Worm (Caenorhabditis elegans) whole organism, mixed stage, embryonic: ENCODE measurements around the gene bus-18.

Experiments
- M03D4.4 ChIP-seq: sonication (generic microtip); optimal IDR thresholded peaks from 2 replicates; lab custom pipeline; 2017; ENCODE audit warnings: mild to moderate bottlenecking, missing genetic modification characterization, missing compliant biosample characterization
- bed-3 ChIP-seq: fragments of 200-800 bp; sonication (Bioruptor generic); optimal IDR thresholded peaks from 3 replicates; lab custom pipeline; 2018; ENCODE audit warnings: mild to moderate bottlenecking, missing genetic modification characterization, moderate library complexity, missing compliant biosample characterization
- blmp-1 ChIP-seq: fragments of 150-350 bp; optimal IDR thresholded peaks from 2 replicates; lab custom pipeline; 2014; ENCODE audit warnings: missing biosample characterization, missing genetic modification characterization
- ceh-39 ChIP-seq: fragments of 150-350 bp; optimal IDR thresholded peaks from 2 replicates; lab custom pipeline; 2014; ENCODE audit warnings: missing biosample characterization, missing genetic modification characterization
- ceh-43 ChIP-seq: fragments of 200-800 bp; sonication (Bioruptor generic); optimal IDR thresholded peaks from 2 replicates; lab custom pipeline; 2018; ENCODE audit warnings: mild to moderate bottlenecking, missing genetic modification characterization, moderate library complexity, missing compliant biosample characterization
- ces-1 ChIP-seq: fragments of 150-350 bp; optimal IDR thresholded peaks from 2 replicates; lab custom pipeline; 2014; ENCODE audit warnings: missing biosample characterization, missing genetic modification reagents, missing genetic modification characterization
- cnd-1 ChIP-seq: fragments of 200-800 bp; sonication (Bioruptor generic); optimal IDR thresholded peaks from 2 replicates; lab custom pipeline; 2018; ENCODE audit warnings: mild to moderate bottlenecking, missing genetic modification characterization, missing compliant biosample characterization
- drap-1 ChIP-seq: fragments of 200-800 bp; sonication (Bioruptor generic); optimal IDR thresholded peaks from 3 replicates; lab custom pipeline; 2018; ENCODE audit warnings: mild to moderate bottlenecking, missing genetic modification characterization, missing compliant biosample characterization
- elt-1 ChIP-seq: sonication (generic microtip); optimal IDR thresholded peaks from 2 replicates; lab custom pipeline; 2017; ENCODE audit warnings: missing genetic modification characterization, mild to moderate bottlenecking, missing compliant biosample characterization, antibody characterized with exemption, moderate library complexity, borderline replicate concordance; ENCODE audit not compliant: insufficient read depth
- elt-3 ChIP-seq: fragments of 150-350 bp; optimal IDR thresholded peaks from 2 replicates; lab custom pipeline; 2014; ENCODE audit warnings: missing biosample characterization, missing genetic modification characterization
- flh-1 ChIP-seq: fragments of 200-800 bp; sonication (Bioruptor generic); optimal IDR thresholded peaks from 2 replicates; lab custom pipeline; 2018; ENCODE audit warnings: mild to moderate bottlenecking, missing genetic modification characterization, moderate library complexity, missing compliant biosample characterization
- ham-2 ChIP-seq: fragments of 200-800 bp; sonication (Bioruptor generic); optimal IDR thresholded peaks from 2 replicates; lab custom pipeline; 2018; ENCODE audit warnings: mild to moderate bottlenecking, missing genetic modification characterization, missing compliant biosample characterization
- hlh-1 ChIP-seq: fragments of 150-350 bp; optimal IDR thresholded peaks from 2 replicates; lab custom pipeline; 2014; ENCODE audit warnings: missing biosample characterization, missing genetic modification reagents, missing genetic modification characterization
- lin-13 ChIP-seq: fragments of 150-350 bp; optimal IDR thresholded peaks from 2 replicates; lab custom pipeline; 2014; ENCODE audit warnings: missing biosample characterization, missing genetic modification characterization
- lin-32 ChIP-seq: fragments of 200-800 bp; sonication (Bioruptor generic); optimal IDR thresholded peaks from 2 replicates; lab custom pipeline; 2018; ENCODE audit warnings: mild to moderate bottlenecking, missing genetic modification characterization, missing compliant biosample characterization
- lsy-2 ChIP-seq: fragments of 150-350 bp; optimal IDR thresholded peaks from 2 replicates; lab custom pipeline; 2014; ENCODE audit warnings: missing biosample characterization, missing genetic modification characterization
- mab-5 ChIP-seq: fragments of 150-350 bp; optimal IDR thresholded peaks from 2 replicates; lab custom pipeline; 2014; ENCODE audit warnings: missing biosample characterization, missing genetic modification characterization
- mep-1 ChIP-seq: fragments of 150-350 bp; optimal IDR thresholded peaks from 2 replicates; lab custom pipeline; 2017; ENCODE audit warnings: missing biosample characterization, missing genetic modification reagents, missing genetic modification characterization, inconsistent platforms
- mls-2 ChIP-seq: sonication (generic microtip); optimal IDR thresholded peaks from 2 replicates; lab custom pipeline; 2016; ENCODE audit warnings: mild to moderate bottlenecking, missing genetic modification characterization, moderate library complexity, missing compliant biosample characterization
- nhr-12 ChIP-seq: fragments of 150-350 bp; optimal IDR thresholded peaks from 2 replicates; lab custom pipeline; 2014; ENCODE audit warnings: missing biosample characterization, missing genetic modification characterization
- nhr-237 ChIP-seq: fragments of 150-350 bp; optimal IDR thresholded peaks from 2 replicates; lab custom pipeline; 2014; ENCODE audit warnings: missing biosample characterization, missing genetic modification characterization
- nhr-28 ChIP-seq: fragments of 150-350 bp; optimal IDR thresholded peaks from 2 replicates; lab custom pipeline; 2014; ENCODE audit warnings: missing biosample characterization, missing genetic modification characterization
- nhr-76 ChIP-seq: sonication (generic microtip); optimal IDR thresholded peaks from 2 replicates; lab custom pipeline; 2017; ENCODE audit warnings: missing biosample characterization, missing genetic modification characterization
- pha-4 ChIP-seq: fragments of 150-350 bp; optimal IDR thresholded peaks from 2 replicates; lab custom pipeline; 2018; ENCODE audit warnings: missing biosample characterization, missing genetic modification reagents, missing genetic modification characterization
- sem-2 ChIP-seq: fragments of 200-800 bp; sonication (Bioruptor generic); optimal IDR thresholded peaks from 2 replicates; lab custom pipeline; 2018; ENCODE audit warnings: mild to moderate bottlenecking, missing genetic modification characterization, missing compliant biosample characterization
- snpc-4 ChIP-seq: fragments of 150-350 bp; optimal IDR thresholded peaks from 2 replicates; lab custom pipeline; 2014; ENCODE audit warnings: missing biosample characterization, missing genetic modification characterization
- sptf-1 ChIP-seq: sonication (generic microtip); optimal IDR thresholded peaks from 2 replicates; lab custom pipeline; 2017; ENCODE audit warnings: mild to moderate bottlenecking, missing genetic modification characterization, moderate library complexity, missing compliant biosample characterization
- tbx-8 ChIP-seq: fragments of 200-800 bp; sonication (Bioruptor generic); optimal IDR thresholded peaks from 2 replicates; lab custom pipeline; 2018; ENCODE audit warnings: mild to moderate bottlenecking, missing genetic modification characterization, moderate library complexity, missing compliant biosample characterization
- unc-120 ChIP-seq: sonication (generic microtip); optimal IDR thresholded peaks from 2 replicates; lab custom pipeline; 2017; ENCODE audit warnings: missing genetic modification characterization, missing compliant biosample characterization; ENCODE audit not compliant: poor library complexity, severe bottlenecking
- unc-62 ChIP-seq: fragments of 150-350 bp; optimal IDR thresholded peaks from 2 replicates; lab custom pipeline; 2014; ENCODE audit warnings: missing biosample characterization, missing genetic modification reagents, missing genetic modification characterization
- zip-8 ChIP-seq: fragments of 150-350 bp; optimal IDR thresholded peaks from 2 replicates; lab custom pipeline; 2014; ENCODE audit warnings: missing biosample characterization, missing genetic modification characterization
- ztf-11 ChIP-seq: fragments of 150-350 bp; optimal IDR thresholded peaks from 2 replicates; lab custom pipeline; 2014; ENCODE audit warnings: missing biosample characterization, missing genetic modification characterization

Gene bus-18

DNA sequence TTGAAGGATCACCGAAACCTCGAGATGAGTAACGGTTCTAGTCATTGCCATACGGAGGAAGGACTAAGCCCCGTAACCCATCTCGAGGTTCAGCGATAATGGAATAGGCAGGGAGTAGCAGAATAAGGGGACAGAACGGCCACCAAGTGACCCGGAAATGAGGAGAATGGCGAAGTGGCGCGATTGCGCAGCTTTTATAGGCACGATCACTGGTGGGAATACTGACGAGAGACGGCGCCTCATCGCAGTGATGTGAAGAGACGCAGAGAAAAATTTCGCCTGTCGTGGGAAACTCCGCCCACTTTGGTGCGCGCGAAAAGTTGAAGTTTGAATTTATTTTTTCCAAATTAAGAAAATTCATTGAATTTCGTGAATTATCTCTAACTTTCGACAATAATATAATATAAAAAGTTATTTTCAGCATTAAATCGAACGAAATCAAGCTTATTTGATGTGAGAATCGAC is 3.4 kb upstream of the bus-18 start, which contains the start of gene F55A11.4:
TSS of gene F55A11.4 (plus strand) at position 415 of the 465 bp plus-strand sequence.
- TF ChIP-seq ham-2 (GFP tag; lab: Kevin White, UChicago) (peak; percentile 34), cnd-1 (tag; lab: Kevin White, UChicago) (no peak), ces-1 (no peak), unc-120 (tag; lab: Kevin White, UChicago) (peak; percentile 25), drap-1 (GFP tag; lab: Kevin White, UChicago) (peak; percentile 19)

DNA sequence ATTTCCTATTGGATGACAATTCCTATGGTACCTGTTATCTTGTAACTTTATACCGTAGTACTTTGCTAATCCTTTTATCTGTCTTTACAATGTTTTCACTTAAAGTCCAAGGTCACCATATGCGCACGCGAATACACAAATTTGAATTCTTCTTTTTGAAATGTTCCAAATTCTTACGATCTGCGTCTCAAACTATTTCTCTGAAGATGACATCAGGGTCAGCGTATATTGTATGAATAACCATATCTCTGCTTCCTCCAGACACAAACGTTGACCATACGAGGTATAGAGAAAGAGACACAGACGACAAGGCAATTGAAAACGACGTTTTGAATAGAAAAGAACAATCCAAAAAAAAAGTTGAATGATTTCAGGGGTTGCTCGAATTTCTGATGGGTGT is 414 bp downstream of the bus-18 start:
- TF ChIP-seq unc-120 (tag; lab: Kevin White, UChicago) (no peak), elt-1 (no peak), elt-3 (tag; lab: Kevin White, UChicago) (no peak), bed-3 (GFP tag; lab: Kevin White, UChicago) (no peak), snpc-4 (tag; lab: Kevin White, UChicago) (no peak), unc-62 (GFP tag; lab: Kevin White, UChicago) (no peak), lsy-2 (no peak), drap-1 (GFP tag; lab: Kevin White, UChicago) (no peak), pha-4 (tag; lab: Kevin White, UChicago) (no peak), cnd-1 (tag; lab: Kevin White, UChicago) (no peak), lin-13 (tag; lab: Kevin White, UChicago) (no peak), ztf-11 (tag; lab: Kevin White, UChicago) (no peak), nhr-12 (tag; lab: Kevin White, UChicago) (no peak), tbx-8 (no peak), flh-1 (no peak), ham-2 (GFP tag; lab: Kevin White, UChicago) (no peak), zip-8 (no peak), M03D4.4 (tag; lab: Kevin White, UChicago) (no peak)

- no peak for TF ChIP-seq sptf-1 (tag; lab: Kevin White, UChicago)
- TF ChIP-seq tbx-8: no peak
- TF ChIP-seq ceh-39: no peak
- no peak for TF ChIP-seq nhr-28 (tag; lab: Kevin White, UChicago)
- TF ChIP-seq nhr-237 (tag; lab: Kevin White, UChicago): no peak
- TF ChIP-seq mls-2 (tag; lab: Kevin White, UChicago): no peak
- no peak for TF ChIP-seq ztf-11 (tag; lab: Kevin White, UChicago)
- no peak for TF ChIP-seq mab-5 (tag; lab: Kevin White, UChicago)
Observed at ce11 chrV:11776538-11776937, 3.0 kb downstream of the bus-18 start, which contains the start of gene F55A11.6. F55A11.6 (plus strand) TSS chrV:11776838.

- TF ChIP-seq unc-120 (tag; lab: Kevin White, UChicago) (peak; percentile 51), ceh-39 (no peak)
Observed at ce11 chrV:11777846-11778245, 4.3 kb downstream of the bus-18 start.

ce11 chrV:11779310-11779709 is 5.8 kb downstream of the bus-18 start:
- TF ChIP-seq elt-1: peak; percentile 33
- TF ChIP-seq unc-62 (GFP tag; lab: Kevin White, UChicago): no peak
- TF ChIP-seq, all 35 proteins: peak for 1

- TF ChIP-seq elt-1: no peak
- peak; percentile 74 for TF ChIP-seq unc-62 (GFP tag; lab: Kevin White, UChicago)
- TF ChIP-seq, all 35 proteins: peak for 1
Observed at ce11 chrV:11779810-11780209, 6.3 kb downstream of the bus-18 start.

ce11 chrV:11782809-11783440 is 9.4 kb downstream of the bus-18 start, which contains the start of gene F55A11.11:
F55A11.11 (plus strand) TSS chrV:11783149.
- TF ChIP-seq snpc-4 (tag; lab: Kevin White, UChicago): no peak
- peak; percentile 99 for TF ChIP-seq drap-1 (GFP tag; lab: Kevin White, UChicago)
- TF ChIP-seq mab-5 (tag; lab: Kevin White, UChicago): no peak
- peak; percentile 57 for TF ChIP-seq mep-1 (tag; lab: Kevin White, UChicago)
- TF ChIP-seq ham-2 (GFP tag; lab: Kevin White, UChicago): peak; percentile 98
- TF ChIP-seq blmp-1: no peak
- TF ChIP-seq nhr-12 (tag; lab: Kevin White, UChicago): peak; percentile 85
- peak; percentile 98 for TF ChIP-seq sptf-1 (tag; lab: Kevin White, UChicago)
- peak; percentile 28 for TF ChIP-seq ceh-39
- TF ChIP-seq ces-1: no peak
- TF ChIP-seq lin-13 (tag; lab: Kevin White, UChicago): peak; percentile 83
- TF ChIP-seq zip-8: no peak
- TF ChIP-seq lin-32 (GFP tag; lab: Kevin White, UChicago): peak; percentile 96
- TF ChIP-seq cnd-1 (tag; lab: Kevin White, UChicago): peak; percentile 97
- peak; percentile 41 for TF ChIP-seq nhr-237 (tag; lab: Kevin White, UChicago)
- peak; percentile 92 for TF ChIP-seq ceh-43
- TF ChIP-seq nhr-76 (tag; lab: Kevin White, UChicago): no peak
- TF ChIP-seq flh-1: peak; percentile 90
- TF ChIP-seq elt-1: peak; percentile 17
- peak; percentile 60 for TF ChIP-seq hlh-1 (tag; lab: Kevin White, UChicago)
- peak; percentile 60 for TF ChIP-seq ztf-11 (tag; lab: Kevin White, UChicago)
- TF ChIP-seq mls-2 (tag; lab: Kevin White, UChicago): peak; percentile 98
- peak; percentile 97 for TF ChIP-seq M03D4.4 (tag; lab: Kevin White, UChicago)
- peak; percentile 95 for TF ChIP-seq unc-120 (tag; lab: Kevin White, UChicago)
- TF ChIP-seq pha-4 (tag; lab: Kevin White, UChicago): peak; percentile 92
- TF ChIP-seq sem-2: peak; percentile 94
- peak; percentile 91 for TF ChIP-seq bed-3 (GFP tag; lab: Kevin White, UChicago)
- TF ChIP-seq lsy-2: peak; percentile 28
